Worm (Caenorhabditis elegans) whole organism, late embryonic: ENCODE results near the gene drr-2.

Experiments
- C38D4.7 ChIP-seq: fragments of 200-800 bp; sonication (Bioruptor generic); optimal IDR thresholded peaks from 2 replicates; lab custom pipeline; 2018; ENCODE audit warnings: mild to moderate bottlenecking, missing genetic modification characterization, moderate library complexity, missing compliant biosample characterization
- ama-1 ChIP-seq: fragments of 150-350 bp; optimal IDR thresholded peaks from 2 replicates; lab custom pipeline; 2014
- ceh-6 ChIP-seq: fragments of 200-800 bp; sonication (Bioruptor generic); optimal IDR thresholded peaks from 2 replicates; lab custom pipeline; 2018; ENCODE audit warnings: mild to moderate bottlenecking, missing genetic modification characterization, missing compliant biosample characterization
- elt-2 ChIP-seq: sonication (generic microtip); optimal IDR thresholded peaks from 2 replicates; lab custom pipeline; 2016; ENCODE audit warnings: missing genetic modification reagents, missing genetic modification characterization, missing compliant biosample characterization
- fkh-10 ChIP-seq: fragments of 150-350 bp; optimal IDR thresholded peaks from 2 replicates; lab custom pipeline; 2014; ENCODE audit warnings: missing biosample characterization, missing genetic modification reagents, missing genetic modification characterization
- lin-11 ChIP-seq: fragments of 200-800 bp; sonication (Bioruptor generic); optimal IDR thresholded peaks from 2 replicates; lab custom pipeline; 2018; ENCODE audit warnings: mild to moderate bottlenecking, missing genetic modification characterization, missing compliant biosample characterization
- nfya-1 ChIP-seq: sonication (generic microtip); optimal IDR thresholded peaks from 2 replicates; lab custom pipeline; 2017; ENCODE audit warnings: missing genetic modification characterization, mild to moderate bottlenecking, missing compliant biosample characterization, antibody characterized with exemption, moderate library complexity
- nhr-232 ChIP-seq: sonication (generic microtip); optimal IDR thresholded peaks from 2 replicates; lab custom pipeline; 2016; ENCODE audit warnings: missing genetic modification characterization, missing compliant biosample characterization
- pag-3 ChIP-seq: sonication (generic microtip); optimal IDR thresholded peaks from 2 replicates; lab custom pipeline; 2016; ENCODE audit warnings: missing compliant biosample characterization, missing genetic modification characterization, borderline replicate concordance
- pqm-1 ChIP-seq: sonication (generic microtip); optimal IDR thresholded peaks from 2 replicates; lab custom pipeline; 2016; ENCODE audit warnings: missing genetic modification characterization, missing compliant biosample characterization
- sdc-2 ChIP-seq: sonication (generic microtip); optimal IDR thresholded peaks from 2 replicates; lab custom pipeline; 2016; ENCODE audit warnings: missing genotype, missing genetic modification characterization, missing compliant biosample characterization
- syd-9 ChIP-seq: sonication (generic microtip); optimal IDR thresholded peaks from 2 replicates; lab custom pipeline; 2016; ENCODE audit warnings: mild to moderate bottlenecking, missing genetic modification characterization, moderate library complexity, missing compliant biosample characterization
- tbx-2 ChIP-seq: sonication (generic microtip); optimal IDR thresholded peaks from 2 replicates; lab custom pipeline; 2016; ENCODE audit warnings: missing genetic modification characterization, missing compliant biosample characterization
- unc-3 ChIP-seq, 2 experiments: fragments of 200-800 bp in 1 of 2; sonication (Bioruptor generic) in 1 of 2; sonication (generic microtip) in 1 of 2; conservative IDR thresholded peaks in 1 of 2; optimal IDR thresholded peaks in 1 of 2; 2 replicates each; pipeline versions ENCODE4 v1.3.6 to Lab custom; 2016 to 2022; ENCODE audit warnings: missing compliant biosample characterization in 2 of 2, missing genetic modification characterization in 2 of 2, missing genetic modification reagents in 1 of 2

DNA sequence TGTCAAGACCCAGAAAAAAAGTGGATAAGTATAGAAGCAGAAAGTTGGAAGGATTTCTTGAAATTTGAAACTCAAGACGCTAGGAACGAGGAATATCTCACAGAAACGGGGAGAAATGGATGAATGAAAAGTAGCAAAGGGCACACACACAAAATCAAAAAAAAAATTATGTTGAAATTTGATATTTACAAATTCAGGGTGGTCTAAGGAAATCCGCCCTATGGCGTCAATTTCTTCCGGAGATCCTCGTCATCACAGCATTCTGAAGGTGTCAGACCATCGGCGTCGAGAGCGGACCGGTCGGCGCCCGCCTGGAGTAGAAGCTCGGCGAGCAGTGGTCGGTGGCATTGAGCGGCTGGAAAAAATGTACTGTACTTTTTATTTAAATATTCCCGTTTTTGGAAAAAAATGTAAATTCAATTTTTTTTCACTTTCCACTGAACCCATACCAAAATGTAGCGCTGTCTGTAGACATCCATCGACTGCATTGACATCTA, 3.3 kb downstream of the drr-2 start:
- TF ChIP-seq nfya-1 (tag; lab: Kevin White, UChicago): no peak
- no peak for TF ChIP-seq unc-3 (GFP tag; conservative IDR thresholded peaks at IDR 0.05; lab: Robert Waterston, UW)
- no peak for TF ChIP-seq unc-3 (tag; optimal IDR thresholded peaks at IDR 0.05; lab: Kevin White, UChicago)
- no peak for TF ChIP-seq pqm-1
- no peak for TF ChIP-seq lin-11 (tag; lab: Kevin White, UChicago)
- no peak for TF ChIP-seq sdc-2 (tag; lab: Kevin White, UChicago)
- TF ChIP-seq ama-1 (lab: Kevin White, UChicago): no peak
- TF ChIP-seq tbx-2: no peak
- no peak for TF ChIP-seq nhr-232 (tag; lab: Kevin White, UChicago)
- TF ChIP-seq fkh-10 (GFP tag; lab: Kevin White, UChicago): no peak
- TF ChIP-seq syd-9 (tag; lab: Kevin White, UChicago): no peak
- TF ChIP-seq C38D4.7 (GFP tag; lab: Kevin White, UChicago): no peak
- no peak for TF ChIP-seq elt-2 (tag; lab: Kevin White, UChicago)
- TF ChIP-seq ceh-6 (GFP tag; lab: Kevin White, UChicago): no peak
- no peak for TF ChIP-seq pag-3 (tag; lab: Kevin White, UChicago)
